Worm (Caenorhabditis elegans): ENCODE measurements around the gene srh-78.

srh-78 gene

ce11 chrV:216847-217246 lies at the start of gene srh-78:
Gene srh-78, plus strand, starts transcription at chrV:217147.
- TF ChIP-seq ceh-82 (tag; optimal IDR thresholded peaks at IDR 0.05) (no peak), unc-55 (GFP tag; optimal IDR thresholded peaks at IDR 0.05) (no peak), egl-27 (tag; optimal IDR thresholded peaks at IDR 0.05) (no peak), gmeb-1 (tag; optimal IDR thresholded peaks at IDR 0.05) (no peak), nhr-12 (tag; optimal IDR thresholded peaks at IDR 0.05) (no peak), peb-1 (tag; optimal IDR thresholded peaks at IDR 0.05) (no peak), sma-9 (GFP tag; optimal IDR thresholded peaks at IDR 0.05) (no peak), sma-9 (tag; optimal IDR thresholded peaks at IDR 0.05) (no peak), skn-1 (tag; optimal IDR thresholded peaks at IDR 0.05) (no peak), ztf-11 (tag; optimal IDR thresholded peaks at IDR 0.05) (no peak)

- no peak for TF ChIP-seq ceh-82 (tag; optimal IDR thresholded peaks at IDR 0.05)
- no peak for TF ChIP-seq R02D3.7 (tag; optimal IDR thresholded peaks at IDR 0.05)
- no peak for TF ChIP-seq nhr-25 (tag; optimal IDR thresholded peaks at IDR 0.05)
- TF ChIP-seq ama-1 (optimal IDR thresholded peaks at IDR 0.05) = no peak
- TF ChIP-seq fos-1 (tag; optimal IDR thresholded peaks at IDR 0.05) = no peak
- no peak for TF ChIP-seq unc-62 (GFP tag; optimal IDR thresholded peaks at IDR 0.05)
- TF ChIP-seq nhr-237 (tag; optimal IDR thresholded peaks at IDR 0.05) = no peak
- TF ChIP-seq mbf-1 (tag; optimal IDR thresholded peaks at IDR 0.05) = no peak
- TF ChIP-seq nhr-12 (tag; optimal IDR thresholded peaks at IDR 0.05) = no peak
- no peak for TF ChIP-seq gmeb-1 (tag; optimal IDR thresholded peaks at IDR 0.05)
- TF ChIP-seq elt-3 (tag; optimal IDR thresholded peaks at IDR 0.05) = no peak
- no peak for TF ChIP-seq nhr-23 (tag; optimal IDR thresholded peaks at IDR 0.05)
- TF ChIP-seq unc-39 (tag; optimal IDR thresholded peaks at IDR 0.05) = no peak
- no peak for TF ChIP-seq peb-1 (tag; optimal IDR thresholded peaks at IDR 0.05)
- no peak for TF ChIP-seq aly-2 (tag; optimal IDR thresholded peaks at IDR 0.05)
- no peak for TF ChIP-seq ztf-4 (tag; optimal IDR thresholded peaks at IDR 0.05)
- TF ChIP-seq dmd-4 (tag; optimal IDR thresholded peaks at IDR 0.05) = no peak
- no peak for TF ChIP-seq sma-9 (GFP tag; optimal IDR thresholded peaks at IDR 0.05)
- TF ChIP-seq sma-9 (tag; optimal IDR thresholded peaks at IDR 0.05) = no peak
Observed at ce11 chrV:172110-172509, 44.8 kb upstream of the srh-78 start, which contains the start of gene cfap-36. Gene cfap-36, minus strand, starts transcription at chrV:172210.

- TF ChIP-seq elt-1 (tag; optimal IDR thresholded peaks at IDR 0.05) = no peak
- TF ChIP-seq nhr-129 (tag; optimal IDR thresholded peaks at IDR 0.05) = no peak
- no peak for TF ChIP-seq peb-1 (tag; optimal IDR thresholded peaks at IDR 0.05)
- no peak for TF ChIP-seq lin-39 (tag; optimal IDR thresholded peaks at IDR 0.05)
- no peak for TF ChIP-seq ztf-4 (tag; optimal IDR thresholded peaks at IDR 0.05)
- TF ChIP-seq C34F6.9 (tag; optimal IDR thresholded peaks at IDR 0.05) = no peak
- TF ChIP-seq lin-11 (tag; optimal IDR thresholded peaks at IDR 0.05) = no peak
- TF ChIP-seq Y55F3AM.14 (GFP tag; optimal IDR thresholded peaks at IDR 0.05) = no peak
- no peak for TF ChIP-seq crh-2 (tag; optimal IDR thresholded peaks at IDR 0.05)
- TF ChIP-seq F13H6.1 (tag; optimal IDR thresholded peaks at IDR 0.05) = no peak
Observed at ce11 chrV:173437-173836, 43.5 kb upstream of the srh-78 start.

- TF ChIP-seq sma-9 (GFP tag; optimal IDR thresholded peaks at IDR 0.05) (no peak), sma-9 (tag; optimal IDR thresholded peaks at IDR 0.05) (no peak), nhr-25 (tag; optimal IDR thresholded peaks at IDR 0.05) (no peak)
Observed at ce11 chrV:174520-174919, 42.4 kb upstream of the srh-78 start.

ce11 chrV:176870-177467 lies 40.0 kb upstream of the srh-78 start, which contains the start of gene cul-3:
Gene cul-3, plus strand, starts transcription at chrV:177417.
- TF ChIP-seq blmp-1 (tag; optimal IDR thresholded peaks at IDR 0.05; ENCODE audit: insufficient read depth) = no peak
- TF ChIP-seq nhr-12 (tag; optimal IDR thresholded peaks at IDR 0.05) = no peak
- TF ChIP-seq ztf-4 (tag; optimal IDR thresholded peaks at IDR 0.05) = peak; percentile 3
- no peak for TF ChIP-seq ama-1 (optimal IDR thresholded peaks at IDR 0.05)
- no peak for TF ChIP-seq snpc-4 (tag; optimal IDR thresholded peaks at IDR 0.05)
- no peak for TF ChIP-seq sem-4 (tag; optimal IDR thresholded peaks at IDR 0.05)
- peak; percentile 61 for TF ChIP-seq nhr-25 (tag; optimal IDR thresholded peaks at IDR 0.05)
- TF ChIP-seq sma-3 (GFP tag; optimal IDR thresholded peaks at IDR 0.05) = peak; percentile 39
- TF ChIP-seq nhr-11 (tag; optimal IDR thresholded peaks at IDR 0.05) = no peak
- TF ChIP-seq ztf-11 (tag; optimal IDR thresholded peaks at IDR 0.05) = no peak
- peak; percentile 73 for TF ChIP-seq C34F6.9 (tag; optimal IDR thresholded peaks at IDR 0.05)
- no peak for TF ChIP-seq unc-39 (tag; optimal IDR thresholded peaks at IDR 0.05)
- TF ChIP-seq mab-5 (tag; optimal IDR thresholded peaks at IDR 0.05) = peak; percentile 28
- peak; percentile 39 for TF ChIP-seq nhr-10 (tag; optimal IDR thresholded peaks at IDR 0.05)
- peak; percentile 42 for TF ChIP-seq egl-27 (tag; optimal IDR thresholded peaks at IDR 0.05)
- TF ChIP-seq nhr-23 (tag; optimal IDR thresholded peaks at IDR 0.05) = no peak
- no peak for TF ChIP-seq aly-2 (tag; optimal IDR thresholded peaks at IDR 0.05)
- no peak for TF ChIP-seq nhr-77 (tag; optimal IDR thresholded peaks at IDR 0.05)
- TF ChIP-seq lin-13 (GFP tag; optimal IDR thresholded peaks at IDR 0.05) = peak; percentile 48
- no peak for TF ChIP-seq peb-1 (tag; optimal IDR thresholded peaks at IDR 0.05)
- TF ChIP-seq nhr-237 (tag; optimal IDR thresholded peaks at IDR 0.05) = no peak
- no peak for TF ChIP-seq alr-1 (tag; optimal IDR thresholded peaks at IDR 0.05)
- TF ChIP-seq elt-3 (tag; optimal IDR thresholded peaks at IDR 0.05) = no peak
- no peak for TF ChIP-seq ztf-1 (GFP tag; conservative IDR thresholded peaks at IDR 0.05)
- no peak for TF ChIP-seq elt-1 (tag; optimal IDR thresholded peaks at IDR 0.05)
- no peak for TF ChIP-seq ceh-16 (tag; optimal IDR thresholded peaks at IDR 0.05)
- peak; percentile 72 for TF ChIP-seq crh-2 (tag; optimal IDR thresholded peaks at IDR 0.05)
- TF ChIP-seq zag-1 (tag; optimal IDR thresholded peaks at IDR 0.05) = no peak
- TF ChIP-seq nhr-21 (tag; optimal IDR thresholded peaks at IDR 0.05) = peak; percentile 36
